Worm (Caenorhabditis elegans) whole organism, L4/young adult: ENCODE measurements around the gene ZK402.1.

Source experiments
- W03F9.2 ChIP-seq: fragments of 150-350 bp; optimal IDR thresholded peaks from 2 replicates; lab custom pipeline; 2014; ENCODE audit warnings: missing biosample characterization, missing genetic modification characterization
- him-1 ChIP-seq: sonication (generic microtip); optimal IDR thresholded peaks from 2 replicates; lab custom pipeline; 2016; ENCODE audit warnings: missing genotype, missing genetic modification reagents, missing genetic modification characterization, missing compliant biosample characterization

DNA sequence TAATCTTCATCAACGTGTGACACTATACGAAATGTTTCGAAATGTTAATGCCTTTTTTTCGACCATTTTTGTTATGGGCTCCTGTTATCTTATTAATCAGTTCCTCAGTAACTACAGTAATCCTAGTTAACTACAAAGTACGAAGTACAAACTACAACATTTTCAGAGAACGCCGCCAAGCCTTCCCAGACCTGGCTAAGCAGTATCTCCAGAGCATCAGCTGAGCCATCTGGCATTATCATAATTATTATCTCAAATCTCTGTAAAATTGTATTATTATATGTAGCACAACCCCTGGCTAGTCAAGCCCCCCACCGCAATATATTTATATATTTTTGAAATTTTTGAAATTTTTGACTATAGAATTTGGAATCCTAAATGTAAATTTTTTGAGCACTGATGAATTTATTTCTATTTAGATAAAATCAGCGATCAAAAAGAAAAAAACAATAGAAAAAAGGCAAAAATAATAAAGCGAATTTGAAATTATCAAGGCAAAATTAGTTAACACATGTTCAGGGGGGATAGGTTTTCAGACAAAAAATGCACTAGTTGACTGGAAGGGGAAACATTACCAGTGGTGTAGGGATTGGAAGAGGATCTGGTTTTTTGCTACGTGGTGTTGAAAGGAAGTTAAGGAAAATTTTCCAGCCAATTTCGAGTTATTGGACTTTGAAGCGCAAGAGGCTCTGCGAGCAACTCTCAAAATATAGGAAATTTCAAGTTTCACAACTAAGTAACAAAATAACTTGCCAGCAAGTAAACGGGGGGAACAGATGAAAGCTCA lies 47.9 kb downstream of the ZK402.1 start:
- TF ChIP-seq W03F9.2 (tag; lab: Kevin White, UChicago) (no peak), him-1 (tag; lab: Kevin White, UChicago) (no peak)
